Fruit fly (Drosophila melanogaster): ENCODE measurements around the gene tai.

tai gene

dm6 chr2L:9254754-9255153 is 88.2 kb downstream of the tai start, which contains the start of gene lectin-30A:
Gene lectin-30A, minus strand, starts transcription at chr2L:9254854.
- TF ChIP-seq CG17801 (GFP tag; optimal IDR thresholded peaks at IDR 0.05; ENCODE audit: partially characterized antibody): no peak

dm6 chr2L:9256316-9256715 is 89.7 kb downstream of the tai start, which contains the start of gene Ggamma30A:
Gene Ggamma30A, plus strand, starts transcription at chr2L:9256563.
- no peak for TF ChIP-seq CG17801 (GFP tag; optimal IDR thresholded peaks at IDR 0.05; ENCODE audit: partially characterized antibody)

- TF ChIP-seq CG17801 (GFP tag; optimal IDR thresholded peaks at IDR 0.05; ENCODE audit: partially characterized antibody): no peak
Measured at dm6 chr2L:9266060-9266459, 99.5 kb downstream of the tai start.

- no peak for TF ChIP-seq CG17801 (GFP tag; optimal IDR thresholded peaks at IDR 0.05; ENCODE audit: partially characterized antibody)
Measured at dm6 chr2L:9272107-9272506, 105.5 kb downstream of the tai start.

Measured in ovary, adult (tissue).